Fruit fly (Drosophila melanogaster) whole organism, prepupa: ENCODE measurements around the gene CG42307.

Experiments used
- Blimp-1 ChIP-seq: fragments of 200-800 bp; sonication (Bioruptor generic); optimal IDR thresholded peaks from 3 replicates; lab custom pipeline; 2017; ENCODE audit warnings: missing biosample characterization, missing genetic modification characterization, mild to moderate bottlenecking, moderate library complexity, missing genetic modification reagents
- CG10631 ChIP-seq: fragments of 200-800 bp; sonication (Bioruptor generic); optimal IDR thresholded peaks from 2 replicates; lab custom pipeline; 2016; ENCODE audit warnings: missing biosample characterization, missing genetic modification characterization
- CG11294 ChIP-seq: fragments of 200-800 bp; sonication (Bioruptor generic); IDR thresholded peaks from 2 replicates; pipeline ENCODE4 v1.3.6; 2022; ENCODE audit warnings: missing biosample characterization, missing genetic modification characterization
- CG11762 ChIP-seq: fragments of 200-800 bp; sonication (Bioruptor generic); optimal IDR thresholded peaks from 3 replicates; lab custom pipeline; 2016; ENCODE audit warnings: missing biosample characterization, missing genetic modification characterization; ENCODE audit not compliant: insufficient read depth
- CG11902 ChIP-seq: fragments of 200-800 bp; sonication (Bioruptor generic); optimal IDR thresholded peaks from 3 replicates; lab custom pipeline; 2016; ENCODE audit warnings: missing biosample characterization, missing genetic modification characterization
- CG15336 ChIP-seq: fragments of 200-800 bp; sonication (Bioruptor generic); IDR thresholded peaks from 2 replicates; pipeline ENCODE4 v1.3.6; 2022; ENCODE audit warnings: missing biosample characterization, missing genetic modification characterization
- CG16779 ChIP-seq: fragments of 200-800 bp; sonication (Bioruptor generic); optimal IDR thresholded peaks from 3 replicates; lab custom pipeline; 2017; ENCODE audit warnings: missing biosample characterization, mild to moderate bottlenecking, missing genetic modification characterization
- CG3032 ChIP-seq: fragments of 200-800 bp; optimal IDR thresholded peaks from 2 replicates; lab custom pipeline; 2019; ENCODE audit warnings: missing biosample characterization, mild to moderate bottlenecking, missing genetic modification characterization, moderate library complexity
- CG31627 ChIP-seq: fragments of 200-800 bp; sonication (Bioruptor generic); optimal IDR thresholded peaks from 3 replicates; lab custom pipeline; 2016; ENCODE audit warnings: missing biosample characterization, missing genetic modification characterization
- CG32006 ChIP-seq: fragments of 200-800 bp; sonication (Bioruptor generic); optimal IDR thresholded peaks from 3 replicates; lab custom pipeline; 2017; ENCODE audit warnings: missing biosample characterization, mild to moderate bottlenecking, missing genetic modification characterization
- CG34406 ChIP-seq: fragments of 200-800 bp; sonication (Bioruptor generic); optimal IDR thresholded peaks from 3 replicates; lab custom pipeline; 2016; ENCODE audit warnings: missing biosample characterization, missing genetic modification characterization
- CG3919 ChIP-seq: fragments of 200-800 bp; sonication (Bioruptor generic); optimal IDR thresholded peaks from 3 replicates; lab custom pipeline; 2016; ENCODE audit warnings: missing biosample characterization, missing genetic modification characterization
- CG4318 ChIP-seq: fragments of 200-800 bp; sonication (Bioruptor generic); optimal IDR thresholded peaks from 3 replicates; lab custom pipeline; 2017; ENCODE audit warnings: missing biosample characterization, mild to moderate bottlenecking, missing genetic modification characterization
- CG6163 ChIP-seq: fragments of 200-800 bp; sonication (Bioruptor generic); IDR thresholded peaks from 3 replicates; pipeline ENCODE4 v1.3.6; 2022; ENCODE audit warnings: missing biosample characterization, missing genetic modification characterization
- CG6792 ChIP-seq: fragments of 200-800 bp; sonication (Bioruptor generic); optimal IDR thresholded peaks from 3 replicates; lab custom pipeline; 2016; ENCODE audit warnings: missing biosample characterization, missing genetic modification characterization
- CG6808 ChIP-seq: fragments of 200-800 bp; sonication (Bioruptor generic); optimal IDR thresholded peaks from 3 replicates; lab custom pipeline; 2017; ENCODE audit warnings: missing biosample characterization, missing genetic modification characterization, mild to moderate bottlenecking, moderate library complexity, missing genetic modification reagents
- CG6854 ChIP-seq: fragments of 200-800 bp; sonication (Bioruptor generic); optimal IDR thresholded peaks from 2 replicates; lab custom pipeline; 2017; ENCODE audit warnings: missing biosample characterization, mild to moderate bottlenecking, missing genetic modification characterization
- CG7368 ChIP-seq: fragments of 200-800 bp; sonication (Bioruptor generic); optimal IDR thresholded peaks from 3 replicates; lab custom pipeline; 2016; ENCODE audit warnings: missing biosample characterization, missing genetic modification characterization
- CG8119 ChIP-seq: fragments of 200-800 bp; sonication (Bioruptor generic); IDR thresholded peaks from 3 replicates; pipeline ENCODE4 v1.3.6; 2022; ENCODE audit warnings: missing biosample characterization, missing genetic modification characterization
- CG8319 ChIP-seq: fragments of 200-800 bp; sonication (Bioruptor generic); optimal IDR thresholded peaks from 3 replicates; lab custom pipeline; 2016; ENCODE audit warnings: missing biosample characterization, missing genetic modification characterization
- CG8632 ChIP-seq: fragments of 200-800 bp; sonication (Bioruptor generic); optimal IDR thresholded peaks from 3 replicates; lab custom pipeline; 2016; ENCODE audit warnings: missing biosample characterization, missing genetic modification characterization
- Eip78C ChIP-seq: fragments of 200-800 bp; sonication (Bioruptor generic); peaks from one replicate; lab custom pipeline; 2016; ENCODE audit warnings: missing biosample characterization, missing genetic modification characterization
- Eip93F ChIP-seq: fragments of 200-800 bp; sonication (Bioruptor generic); optimal IDR thresholded peaks from 2 replicates; lab custom pipeline; 2016; ENCODE audit warnings: missing biosample characterization, mild to moderate bottlenecking, missing genetic modification characterization
- Ets21C ChIP-seq: fragments of 200-800 bp; sonication (Bioruptor generic); optimal IDR thresholded peaks from 3 replicates; lab custom pipeline; 2016; ENCODE audit warnings: missing biosample characterization, missing genetic modification characterization
- Ets96B ChIP-seq: fragments of 200-800 bp; optimal IDR thresholded peaks from 2 replicates; lab custom pipeline; 2019; ENCODE audit warnings: missing biosample characterization, mild to moderate bottlenecking, missing genetic modification characterization, moderate library complexity
- Gug ChIP-seq: fragments of 200-800 bp; sonication (Bioruptor generic); IDR thresholded peaks from 2 replicates; pipeline ENCODE4 v1.3.6; 2022; ENCODE audit warnings: missing biosample characterization, missing genetic modification characterization
- Hr38 ChIP-seq: sonication (Bioruptor generic); optimal IDR thresholded peaks from 2 replicates; lab custom pipeline; 2016; ENCODE audit warnings: missing biosample characterization, missing genetic modification characterization
- OdsH ChIP-seq: fragments of 200-800 bp; sonication (Bioruptor generic); optimal IDR thresholded peaks from 3 replicates; lab custom pipeline; 2016; ENCODE audit warnings: missing biosample characterization, missing genetic modification characterization
- Smox ChIP-seq: fragments of 200-800 bp; sonication (Bioruptor generic); optimal IDR thresholded peaks from 3 replicates; lab custom pipeline; 2016; ENCODE audit warnings: missing biosample characterization, missing genetic modification characterization
- Sox14 ChIP-seq: fragments of 200-800 bp; sonication (Bioruptor generic); optimal IDR thresholded peaks from 3 replicates; lab custom pipeline; 2016; ENCODE audit warnings: missing biosample characterization, missing genetic modification characterization
- Sox15 ChIP-seq: fragments of 200-800 bp; sonication (Bioruptor generic); optimal IDR thresholded peaks from 3 replicates; lab custom pipeline; 2016; ENCODE audit warnings: missing biosample characterization, missing genetic modification characterization
- achi ChIP-seq: fragments of 200-800 bp; sonication (Bioruptor generic); optimal IDR thresholded peaks from 3 replicates; lab custom pipeline; 2016; ENCODE audit warnings: missing biosample characterization, missing genetic modification characterization
- cyc ChIP-seq: fragments of 200-800 bp; sonication (Bioruptor generic); optimal IDR thresholded peaks from 3 replicates; lab custom pipeline; 2016; ENCODE audit warnings: missing biosample characterization, missing genetic modification characterization
- dsx ChIP-seq: fragments of 200-800 bp; optimal IDR thresholded peaks from 3 replicates; lab custom pipeline; 2019; ENCODE audit warnings: missing biosample characterization, mild to moderate bottlenecking, missing genetic modification characterization, moderate library complexity; ENCODE audit not compliant: poor library complexity, severe bottlenecking
- eg ChIP-seq: fragments of 200-800 bp; sonication (Bioruptor generic); IDR thresholded peaks from 3 replicates; pipeline ENCODE4 v1.3.6; 2022; ENCODE audit warnings: missing biosample characterization, missing genetic modification characterization
- esn ChIP-seq: fragments of 200-800 bp; sonication (Bioruptor generic); optimal IDR thresholded peaks from 2 replicates; lab custom pipeline; 2016; ENCODE audit warnings: missing biosample characterization, mild to moderate bottlenecking, missing genetic modification characterization, moderate library complexity
- fd59A ChIP-seq: fragments of 200-800 bp; sonication (Bioruptor generic); optimal IDR thresholded peaks from 2 replicates; lab custom pipeline; 2017; ENCODE audit warnings: missing biosample characterization, mild to moderate bottlenecking, missing genetic modification characterization, missing genetic modification reagents
- fd85E ChIP-seq: fragments of 200-800 bp; sonication (Bioruptor generic); optimal IDR thresholded peaks from 3 replicates; lab custom pipeline; 2016; ENCODE audit warnings: missing biosample characterization, missing genetic modification characterization
- fkh ChIP-seq: fragments of 200-800 bp; sonication (Bioruptor generic); optimal IDR thresholded peaks from 3 replicates; lab custom pipeline; 2017; ENCODE audit warnings: missing biosample characterization, mild to moderate bottlenecking, missing genetic modification characterization, moderate library complexity
- lz ChIP-seq: fragments of 200-800 bp; sonication (Bioruptor generic); optimal IDR thresholded peaks from 3 replicates; lab custom pipeline; 2016; ENCODE audit warnings: missing biosample characterization, missing genetic modification characterization
- net ChIP-seq: fragments of 200-800 bp; sonication (Bioruptor generic); optimal IDR thresholded peaks from 3 replicates; lab custom pipeline; 2016; ENCODE audit warnings: missing biosample characterization, missing genetic modification characterization
- pdm3 ChIP-seq: fragments of 200-800 bp; sonication (Bioruptor generic); optimal IDR thresholded peaks from 3 replicates; lab custom pipeline; 2016; ENCODE audit warnings: missing biosample characterization, missing genetic modification characterization
- salr ChIP-seq, 2 experiments: fragments of 200-800 bp; sonication (Bioruptor generic); optimal IDR thresholded peaks; 3 replicates each; lab custom pipeline; 2016 to 2018; ENCODE audit warnings: missing biosample characterization in 2 of 2, missing genetic modification characterization in 2 of 2, mild to moderate bottlenecking in 1 of 2
- ss ChIP-seq, 2 experiments: fragments of 200-800 bp; sonication (Bioruptor generic); optimal IDR thresholded peaks; 2 replicates in 1 of 2; 3 replicates in 1 of 2; lab custom pipeline; 2017 to 2018; ENCODE audit warnings: mild to moderate bottlenecking in 2 of 2, missing biosample characterization in 2 of 2, missing genetic modification characterization in 2 of 2, moderate library complexity in 1 of 2
- svp ChIP-seq: fragments of 200-800 bp; sonication (Bioruptor generic); peaks from one replicate; lab custom pipeline; 2016; ENCODE audit warnings: missing biosample characterization, missing genetic modification characterization
- topi ChIP-seq: fragments of 200-800 bp; sonication (Bioruptor generic); optimal IDR thresholded peaks from 3 replicates; lab custom pipeline; 2016; ENCODE audit warnings: missing biosample characterization, missing genetic modification characterization
- vri ChIP-seq: fragments of 200-800 bp; sonication (Bioruptor generic); optimal IDR thresholded peaks from 3 replicates; lab custom pipeline; 2016; ENCODE audit warnings: missing biosample characterization, mild to moderate bottlenecking, missing genetic modification characterization

The CG42307 gene

DNA sequence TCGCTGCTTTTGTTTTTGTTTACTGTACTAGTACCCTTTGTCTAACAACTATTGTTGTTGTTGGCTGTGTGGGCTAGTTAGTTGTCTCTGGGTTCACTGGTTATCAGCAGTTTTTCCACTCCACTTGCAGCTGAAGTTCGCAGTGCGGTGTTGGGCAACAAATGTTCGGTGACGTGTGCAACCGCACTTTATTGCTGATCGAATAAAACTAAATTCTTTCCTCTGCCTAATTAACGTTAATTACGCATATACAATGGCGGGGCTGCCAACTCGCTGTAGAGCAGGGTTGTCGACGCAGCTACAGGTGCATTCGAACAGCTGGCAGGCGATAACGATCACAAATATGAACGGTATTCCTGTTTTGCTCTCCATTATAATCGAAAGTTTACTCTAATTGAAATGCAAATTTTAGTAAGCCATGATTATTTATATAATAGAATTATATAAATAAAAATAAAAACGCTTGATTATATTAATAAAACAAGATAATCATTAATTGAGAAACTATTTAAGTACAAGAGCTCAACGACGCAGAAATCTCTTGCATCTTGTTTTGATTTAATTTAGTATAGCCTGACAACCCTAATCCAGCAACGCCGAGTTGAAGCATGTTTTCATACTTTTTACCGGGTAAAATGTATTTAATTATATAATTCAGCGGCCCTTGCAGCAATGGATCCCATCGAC lies at the start of gene CG42307, which contains the start of the genes mrva and mus312:
Gene CG42307, plus strand, starts transcription at position 566 of the 687 bp plus-strand sequence.
Gene mrva, minus strand, starts transcription at position 276 of the 687 bp plus-strand sequence.
Gene mus312, plus strand, starts transcription at position 566 of the 687 bp plus-strand sequence.
- TF ChIP-seq CG10631 (GFP tag; lab: Kevin White, UChicago) (peak; percentile 85), achi (GFP tag; lab: Kevin White, UChicago) (peak; percentile 83), CG8319 (GFP tag; lab: Kevin White, UChicago) (no peak), svp (GFP tag; lab: Kevin White, UChicago) (no peak), salr (GFP tag; optimal IDR thresholded peaks at IDR 0.05; lab: Kevin White, UChicago) (peak in 1 of 2 experiments; percentile 21), topi (no peak), fd59A (GFP tag; lab: Kevin White, UChicago) (peak; percentile 28), vri (no peak), CG16779 (tag; lab: Kevin White, UChicago) (no peak), CG8119 (GFP tag; lab: Robert Waterston, UW) (peak; percentile 80), Blimp-1 (GFP tag; lab: Kevin White, UChicago) (peak; percentile 65), CG15336 (GFP tag; lab: Robert Waterston, UW) (peak; percentile 82), CG34406 (GFP tag; lab: Kevin White, UChicago) (peak; percentile 81), CG3919 (GFP tag; lab: Kevin White, UChicago) (no peak), pdm3 (no peak), Smox (GFP tag; lab: Kevin White, UChicago) (no peak), cyc (peak; percentile 60), Hr38 (no peak), CG31627 (peak; percentile 44), Ets21C (GFP tag; lab: Kevin White, UChicago) (no peak), Eip93F (GFP tag; lab: Kevin White, UChicago) (peak; percentile 52), net (GFP tag; lab: Kevin White, UChicago) (no peak), CG4318 (GFP tag; lab: Kevin White, UChicago) (no peak), fd85E (GFP tag; lab: Kevin White, UChicago) (no peak), Sox14 (peak; percentile 79), CG32006 (GFP tag; lab: Kevin White, UChicago) (no peak), CG11762 (GFP tag; lab: Kevin White, UChicago) (peak; percentile 76), fkh (GFP tag; lab: Kevin White, UChicago) (no peak), CG8632 (peak; percentile 86), Gug (peak; percentile 77), CG11902 (GFP tag; lab: Kevin White, UChicago) (no peak), ss (GFP tag; optimal IDR thresholded peaks at IDR 0.05; lab: Kevin White, UChicago) (no peak), CG6854 (GFP tag; lab: Kevin White, UChicago) (peak; percentile 13), eg (GFP tag; lab: Robert Waterston, UW) (peak; percentile 89), CG3032 (peak; percentile 90), dsx (GFP tag; lab: Kevin White, UChicago) (peak; percentile 48), Eip78C (no peak), lz (GFP tag; lab: Kevin White, UChicago) (peak; percentile 62), esn (GFP tag; lab: Kevin White, UChicago) (peak; percentile 78), CG6808 (GFP tag; lab: Kevin White, UChicago) (no peak), OdsH (GFP tag; lab: Kevin White, UChicago) (no peak), CG6163 (GFP tag; lab: Robert Waterston, UW) (peak; percentile 78), CG11294 (GFP tag; lab: Robert Waterston, UW) (peak; percentile 82; the same call in 1 of the 2 replicates), CG6792 (GFP tag; lab: Kevin White, UChicago) (peak; percentile 70), CG7368 (peak; percentile 50), Sox15 (GFP tag; lab: Kevin White, UChicago) (peak; percentile 67), Ets96B (tag; lab: Kevin White, UChicago) (peak; percentile 85)
- TF ChIP-seq, all 60 proteins: peak for 27
